Fruit fly (Drosophila melanogaster): ENCODE results near the gene CG44774.

Gene CG44774

dm6 chrX:4908926-4909432 lies 28.9 kb downstream of the CG44774 start, which contains the start of gene CG32772 (continued):
- TF ChIP-seq pita (GFP tag; optimal IDR thresholded peaks at IDR 0.05) = no peak
- peak; percentile 33 for TF ChIP-seq CG12659 (GFP tag; optimal IDR thresholded peaks at IDR 0.05)
- TF ChIP-seq CG13296 (GFP tag; optimal IDR thresholded peaks at IDR 0.05) = no peak
- peak; percentile 51 for TF ChIP-seq stwl (tag; optimal IDR thresholded peaks at IDR 0.05)
- peak; percentile 91 for TF ChIP-seq tna (GFP tag; IDR thresholded peaks at IDR 0.05; ENCODE audit: partially characterized antibody)
- TF ChIP-seq CG8944 (GFP tag; optimal IDR thresholded peaks at IDR 0.05) = no peak
- TF ChIP-seq peb (GFP tag; IDR thresholded peaks at IDR 0.05) = no peak
- TF ChIP-seq CG8089 (GFP tag; optimal IDR thresholded peaks at IDR 0.05) = no peak
- peak; percentile 100 for TF ChIP-seq nom (GFP tag; optimal IDR thresholded peaks at IDR 0.05)
- TF ChIP-seq odd (GFP tag; optimal IDR thresholded peaks at IDR 0.05) = peak; percentile 19
- TF ChIP-seq chinmo (GFP tag; IDR thresholded peaks at IDR 0.05; ENCODE audit: partially characterized antibody) = peak; percentile 97
- TF ChIP-seq Aef1 (GFP tag; IDR thresholded peaks at IDR 0.05) = peak; percentile 70
- peak; percentile 85 for TF ChIP-seq lbe (GFP tag; optimal IDR thresholded peaks at IDR 0.05)
- peak; percentile 2 for TF ChIP-seq CG11504 (tag; optimal IDR thresholded peaks at IDR 0.05)
- TF ChIP-seq hb (GFP tag; IDR thresholded peaks at IDR 0.05; ENCODE audit: partially characterized antibody) = peak; percentile 75; the same call in 2 of the 3 replicates
- TF ChIP-seq Ptx1 (GFP tag; IDR thresholded peaks at IDR 0.05) = no peak
- no peak for TF ChIP-seq CG2712 (tag; optimal IDR thresholded peaks at IDR 0.05)
- TF ChIP-seq otp (GFP tag; IDR thresholded peaks at IDR 0.05) = peak; percentile 26; the same call in 1 of the 3 replicates
- peak; percentile 92 for TF ChIP-seq Dref (GFP tag; IDR thresholded peaks at IDR 0.05)
- no peak for TF ChIP-seq Ssrp (tag; optimal IDR thresholded peaks at IDR 0.05)
- no peak for TF ChIP-seq CG14667 (GFP tag; IDR thresholded peaks at IDR 0.05)
- no peak for TF ChIP-seq seq (GFP tag; IDR thresholded peaks at IDR 0.05)
- peak; percentile 24; the same call in 1 of the 2 replicates for TF ChIP-seq Adf1 (GFP tag; IDR thresholded peaks at IDR 0.05)
- no peak for TF ChIP-seq esg (GFP tag; conservative IDR thresholded peaks at IDR 0.05)
- no peak for TF ChIP-seq CG1024 (GFP tag; IDR thresholded peaks at IDR 0.05)
- TF ChIP-seq BEAF-32 (GFP tag; optimal IDR thresholded peaks at IDR 0.05) = peak; percentile 73
- no peak for TF ChIP-seq so (GFP tag; IDR thresholded peaks at IDR 0.05)
- TF ChIP-seq Abd-B (GFP tag; optimal IDR thresholded peaks at IDR 0.05) = no peak
- no peak for TF ChIP-seq sisA (GFP tag; IDR thresholded peaks at IDR 0.05)
- TF ChIP-seq CG4424 (GFP tag; optimal IDR thresholded peaks at IDR 0.05) = no peak
- TF ChIP-seq CG7963 (GFP tag; IDR thresholded peaks at IDR 0.05; ENCODE audit: partially characterized antibody) = peak; percentile 80
- TF ChIP-seq chm (GFP tag; IDR thresholded peaks at IDR 0.05) = 0 out of 2 replicates have a peak, but pooled peaks have one; percentile 36
- TF ChIP-seq CG32767 (GFP tag; IDR thresholded peaks at IDR 0.05) = 0 out of 2 replicates have a peak, but pooled peaks have one; percentile 23
- peak; percentile 58 for TF ChIP-seq pzg (GFP tag; optimal IDR thresholded peaks at IDR 0.05)
- TF ChIP-seq Bteb2 (GFP tag; optimal IDR thresholded peaks at IDR 0.05) = no peak
- no peak for TF ChIP-seq CG10366 (GFP tag; IDR thresholded peaks at IDR 0.05)
- no peak for TF ChIP-seq ind (GFP tag; optimal IDR thresholded peaks at IDR 0.05)
- peak; percentile 88 for TF ChIP-seq Opbp (GFP tag; IDR thresholded peaks at IDR 0.05; ENCODE audit: partially characterized antibody)
- TF ChIP-seq CG4707 (GFP tag; optimal IDR thresholded peaks at IDR 0.05) = no peak
- TF ChIP-seq pros (GFP tag; optimal IDR thresholded peaks at IDR 0.05) = no peak
- TF ChIP-seq hbn (GFP tag; IDR thresholded peaks at IDR 0.05; ENCODE audit: partially characterized antibody) = peak; percentile 32; the same call in 1 of the 2 replicates
- TF ChIP-seq CG11560 (tag; IDR thresholded peaks at IDR 0.05) = no peak
- peak; percentile 92 for TF ChIP-seq Deaf1 (tag; optimal IDR thresholded peaks at IDR 0.05)
- no peak for TF ChIP-seq tgo (GFP tag; IDR thresholded peaks at IDR 0.05)
- TF ChIP-seq CG15479 (GFP tag; optimal IDR thresholded peaks at IDR 0.05) = peak; percentile 17
- no peak for TF ChIP-seq CG15073 (GFP tag; optimal IDR thresholded peaks at IDR 0.05)
- peak; percentile 52 for TF ChIP-seq GATAe (GFP tag; conservative IDR thresholded peaks at IDR 0.05)
- peak; percentile 71 for TF ChIP-seq zen2 (GFP tag; IDR thresholded peaks at IDR 0.05; ENCODE audit: partially characterized antibody)
- TF ChIP-seq btn (GFP tag; optimal IDR thresholded peaks at IDR 0.05) = no peak
- peak; percentile 88 for TF ChIP-seq nerfin-2 (GFP tag; IDR thresholded peaks at IDR 0.05; ENCODE audit: partially characterized antibody)
